Worm (Caenorhabditis elegans) whole organism, young adult: ENCODE data around the gene srlf-24.

Source experiments
- B0019.2 ChIP-seq: fragments of 200-800 bp; sonication (Bioruptor generic); conservative IDR thresholded peaks from 2 replicates; pipeline ENCODE4 v1.3.6; 2022; ENCODE audit warnings: missing genetic modification reagents, missing genetic modification characterization, missing compliant biosample characterization
- B0035.1 ChIP-seq: sonication (generic microtip); optimal IDR thresholded peaks from 2 replicates; lab custom pipeline; 2016; ENCODE audit warnings: missing genetic modification characterization, mild to moderate bottlenecking, missing compliant biosample characterization, missing genotype, missing genetic modification reagents
- C06A6.2 ChIP-seq: fragments of 200-800 bp; sonication (Bioruptor generic); conservative IDR thresholded peaks from 2 replicates; pipeline ENCODE4 v1.3.6; 2022; ENCODE audit warnings: missing genetic modification characterization, missing compliant biosample characterization
- C17E4.6 ChIP-seq: fragments of 200-800 bp; sonication (Bioruptor generic); IDR thresholded peaks from 2 replicates; pipeline ENCODE4 v1.3.6; 2022; ENCODE audit warnings: missing genetic modification reagents, missing genetic modification characterization, missing compliant biosample characterization
- F23B12.7 ChIP-seq: sonication (generic microtip); optimal IDR thresholded peaks from 2 replicates; lab custom pipeline; 2017; ENCODE audit warnings: missing genetic modification characterization, mild to moderate bottlenecking, missing compliant biosample characterization, antibody characterized with exemption, moderate library complexity; ENCODE audit not compliant: insufficient read depth
- F33H1.4 ChIP-seq: fragments of 200-800 bp; sonication (Bioruptor generic); IDR thresholded peaks from 2 replicates; pipeline ENCODE4 v1.3.6; 2022; ENCODE audit warnings: missing genetic modification reagents, missing genetic modification characterization, missing compliant biosample characterization
- F39B2.1 ChIP-seq: fragments of 200-800 bp; sonication (Bioruptor generic); IDR thresholded peaks from 2 replicates; pipeline ENCODE4 v1.3.6; 2022; ENCODE audit warnings: missing genetic modification reagents, missing genetic modification characterization, missing compliant biosample characterization
- F57C9.4 ChIP-seq: sonication (generic microtip); optimal IDR thresholded peaks from 2 replicates; lab custom pipeline; 2017; ENCODE audit warnings: mild to moderate bottlenecking, missing genetic modification characterization, missing compliant biosample characterization
- K11D2.4 ChIP-seq: fragments of 200-800 bp; sonication (Bioruptor generic); IDR thresholded peaks from 2 replicates; pipeline ENCODE4 v1.3.6; 2022; ENCODE audit warnings: missing genetic modification reagents, missing genetic modification characterization, missing compliant biosample characterization
- K12H6.12 ChIP-seq: fragments of 200-800 bp; sonication (Bioruptor generic); optimal IDR thresholded peaks from 2 replicates; lab custom pipeline; 2018; ENCODE audit warnings: mild to moderate bottlenecking, missing genetic modification characterization, missing compliant biosample characterization
- T26A5.8 ChIP-seq: sonication (generic microtip); optimal IDR thresholded peaks from 2 replicates; lab custom pipeline; 2016; ENCODE audit warnings: missing genetic modification characterization, missing compliant biosample characterization
- Y56A3A.18 ChIP-seq: fragments of 200-800 bp; sonication (Bioruptor generic); IDR thresholded peaks from 2 replicates; pipeline ENCODE4 v1.3.6; 2022; ENCODE audit warnings: missing genetic modification reagents, missing genetic modification characterization, missing compliant biosample characterization
- aptf-3 ChIP-seq: fragments of 200-800 bp; sonication (Bioruptor generic); IDR thresholded peaks from 2 replicates; pipeline ENCODE4 v1.3.6; 2022; ENCODE audit warnings: missing genetic modification characterization, missing compliant biosample characterization
- athp-1 ChIP-seq: sonication (generic microtip); optimal IDR thresholded peaks from 2 replicates; lab custom pipeline; 2017; ENCODE audit warnings: mild to moderate bottlenecking, missing genetic modification characterization, missing compliant biosample characterization
- attf-3 ChIP-seq: fragments of 200-800 bp; sonication (Bioruptor generic); conservative IDR thresholded peaks from 2 replicates; pipeline ENCODE4 v1.3.6; 2022; ENCODE audit warnings: missing genetic modification reagents, missing genetic modification characterization, missing compliant biosample characterization
- bed-1 ChIP-seq: fragments of 200-800 bp; sonication (Bioruptor generic); IDR thresholded peaks from 2 replicates; pipeline ENCODE4 v1.3.6; 2022; ENCODE audit warnings: missing genetic modification reagents, missing genetic modification characterization, missing compliant biosample characterization
- cebp-1 ChIP-seq, 2 experiments: fragments of 200-800 bp in 1 of 2; sonication (Bioruptor generic) in 1 of 2; sonication (generic microtip) in 1 of 2; IDR thresholded peaks in 1 of 2; optimal IDR thresholded peaks in 1 of 2; 2 replicates each; pipeline versions ENCODE4 v1.3.6 to Lab custom; 2017 to 2022; ENCODE audit warnings: missing compliant biosample characterization in 2 of 2, missing genetic modification characterization in 2 of 2, mild to moderate bottlenecking in 1 of 2, missing genetic modification reagents in 1 of 2, moderate library complexity in 1 of 2
- ceh-91 ChIP-seq: fragments of 200-800 bp; sonication (Bioruptor generic); IDR thresholded peaks from 2 replicates; pipeline ENCODE4 v1.3.6; 2022; ENCODE audit warnings: missing genetic modification reagents, missing genetic modification characterization, missing compliant biosample characterization
- die-1 ChIP-seq: sonication (generic microtip); optimal IDR thresholded peaks from 2 replicates; lab custom pipeline; 2016; ENCODE audit warnings: missing genotype, mild to moderate bottlenecking, missing genetic modification characterization, missing compliant biosample characterization
- dox-1 ChIP-seq: fragments of 200-800 bp; sonication (Bioruptor generic); IDR thresholded peaks from 2 replicates; pipeline ENCODE4 v1.3.6; 2022; ENCODE audit warnings: missing genetic modification reagents, missing genetic modification characterization, missing compliant biosample characterization
- dpff-1 ChIP-seq: sonication (generic microtip); optimal IDR thresholded peaks from 2 replicates; lab custom pipeline; 2017; ENCODE audit warnings: mild to moderate bottlenecking, missing genetic modification characterization, missing compliant biosample characterization
- egrh-3 ChIP-seq: fragments of 200-800 bp; sonication (Bioruptor generic); IDR thresholded peaks from 2 replicates; pipeline ENCODE4 v1.3.6; 2022; ENCODE audit warnings: missing genetic modification reagents, missing genetic modification characterization, missing compliant biosample characterization
- ets-4 ChIP-seq: fragments of 200-800 bp; sonication (Bioruptor generic); optimal IDR thresholded peaks from 2 replicates; lab custom pipeline; 2018; ENCODE audit warnings: mild to moderate bottlenecking, missing genetic modification characterization, missing compliant biosample characterization
- him-1 ChIP-seq: sonication (generic microtip); optimal IDR thresholded peaks from 2 replicates; lab custom pipeline; 2016; ENCODE audit warnings: missing genotype, missing genetic modification reagents, missing genetic modification characterization, missing compliant biosample characterization
- hlh-12 ChIP-seq: sonication (generic microtip); optimal IDR thresholded peaks from 2 replicates; lab custom pipeline; 2016; ENCODE audit warnings: missing genetic modification characterization, missing compliant biosample characterization
- hmg-20 ChIP-seq: fragments of 200-800 bp; sonication (Bioruptor generic); IDR thresholded peaks from 2 replicates; pipeline ENCODE4 v1.3.6; 2022; ENCODE audit warnings: missing genetic modification reagents, missing genetic modification characterization, missing compliant biosample characterization
- hsf-1 ChIP-seq: fragments of 200-800 bp; sonication (Bioruptor generic); IDR thresholded peaks from 2 replicates; pipeline ENCODE4 v1.3.6; 2022; ENCODE audit warnings: missing genetic modification reagents, missing genetic modification characterization, missing compliant biosample characterization
- lin-26 ChIP-seq: fragments of 200-800 bp; sonication (Bioruptor generic); IDR thresholded peaks from 2 replicates; pipeline ENCODE4 v1.3.6; 2022; ENCODE audit warnings: missing genetic modification reagents, missing genetic modification characterization, missing compliant biosample characterization
- lin-40 ChIP-seq: sonication (generic microtip); optimal IDR thresholded peaks from 2 replicates; lab custom pipeline; 2016; ENCODE audit warnings: missing genetic modification characterization, mild to moderate bottlenecking, missing compliant biosample characterization, missing genotype, missing genetic modification reagents
- madf-6 ChIP-seq: fragments of 200-800 bp; sonication (Bioruptor generic); IDR thresholded peaks from 2 replicates; pipeline ENCODE4 v1.3.6; 2022; ENCODE audit warnings: missing genetic modification reagents, missing genetic modification characterization, missing compliant biosample characterization
- mel-28 ChIP-seq: sonication (generic microtip); optimal IDR thresholded peaks from 2 replicates; lab custom pipeline; 2016; ENCODE audit warnings: borderline replicate concordance, mild to moderate bottlenecking, missing genetic modification characterization, missing compliant biosample characterization
- mes-4 ChIP-seq: sonication (generic microtip); optimal IDR thresholded peaks from 2 replicates; lab custom pipeline; 2016; ENCODE audit warnings: missing genotype, missing genetic modification characterization, missing compliant biosample characterization
- mxl-1 ChIP-seq: sonication (generic microtip); optimal IDR thresholded peaks from 2 replicates; lab custom pipeline; 2016; ENCODE audit warnings: missing genetic modification characterization, missing compliant biosample characterization
- nfya-2 ChIP-seq: fragments of 200-800 bp; sonication (Bioruptor generic); IDR thresholded peaks from 2 replicates; pipeline ENCODE4 v1.3.6; 2022; ENCODE audit warnings: missing genetic modification reagents, missing genetic modification characterization, missing compliant biosample characterization
- nhr-179 ChIP-seq: sonication (generic microtip); optimal IDR thresholded peaks from 2 replicates; lab custom pipeline; 2016; ENCODE audit warnings: mild to moderate bottlenecking, missing genetic modification characterization, missing compliant biosample characterization
- nhr-27 ChIP-seq: fragments of 200-800 bp; sonication (Bioruptor generic); optimal IDR thresholded peaks from 2 replicates; lab custom pipeline; 2018; ENCODE audit warnings: mild to moderate bottlenecking, missing genetic modification characterization, moderate library complexity, missing compliant biosample characterization
- nhr-80 ChIP-seq: sonication (generic microtip); optimal IDR thresholded peaks from 2 replicates; lab custom pipeline; 2016; ENCODE audit warnings: missing genetic modification characterization, missing compliant biosample characterization
- pbrm-1 ChIP-seq: fragments of 200-800 bp; sonication (Bioruptor generic); IDR thresholded peaks from 2 replicates; pipeline ENCODE4 v1.3.6; 2022; ENCODE audit warnings: missing genetic modification reagents, missing genetic modification characterization, missing compliant biosample characterization
- rec-8 ChIP-seq, 2 experiments: sonication (generic microtip); optimal IDR thresholded peaks; 2 replicates each; lab custom pipeline; 2016; ENCODE audit warnings: mild to moderate bottlenecking in 2 of 2, missing genetic modification characterization in 2 of 2, missing genetic modification reagents in 2 of 2, missing genotype in 2 of 2, missing biosample characterization in 1 of 2, missing compliant biosample characterization in 1 of 2, moderate library complexity in 1 of 2
- rpc-1 ChIP-seq, 2 experiments: fragments of 150-350 bp in 1 of 2; sonication (generic microtip) in 1 of 2; optimal IDR thresholded peaks; 2 replicates each; lab custom pipeline; 2014 to 2018; ENCODE audit warnings: missing biosample characterization in 1 of 2, missing genetic modification characterization in 1 of 2, missing genetic modification reagents in 1 of 2, missing genotype in 1 of 2
- sea-2 ChIP-seq: fragments of 200-800 bp; sonication (Bioruptor generic); IDR thresholded peaks from 2 replicates; pipeline ENCODE4 v1.3.6; 2022; ENCODE audit warnings: missing genetic modification characterization, missing compliant biosample characterization
- snpc-4 ChIP-seq, 5 experiments: fragments of 150-350 bp in 1 of 5; sonication (generic microtip) in 4 of 5; optimal IDR thresholded peaks; 2 replicates each; lab custom pipeline; 2014 to 2018; ENCODE audit warnings: missing genetic modification characterization in 5 of 5, missing biosample characterization in 3 of 5, antibody characterized with exemption in 2 of 5, mild to moderate bottlenecking in 2 of 5, missing compliant biosample characterization in 2 of 5, missing genotype in 2 of 5, moderate library complexity in 2 of 5, missing genetic modification reagents in 1 of 5
- somi-1 ChIP-seq: fragments of 200-800 bp; sonication (Bioruptor generic); optimal IDR thresholded peaks from 2 replicates; lab custom pipeline; 2018; ENCODE audit warnings: mild to moderate bottlenecking, missing genetic modification characterization, missing compliant biosample characterization
- tlf-1 ChIP-seq: fragments of 200-800 bp; sonication (Bioruptor generic); optimal IDR thresholded peaks from 2 replicates; lab custom pipeline; 2018; ENCODE audit warnings: mild to moderate bottlenecking, missing genetic modification characterization, missing compliant biosample characterization
- unc-62 ChIP-seq: fragments of 150-350 bp; optimal IDR thresholded peaks from 2 replicates; lab custom pipeline; 2014; ENCODE audit warnings: missing biosample characterization, missing genetic modification reagents, missing genetic modification characterization
- zfh-2 ChIP-seq: fragments of 200-800 bp; sonication (Bioruptor generic); conservative IDR thresholded peaks from 2 replicates; pipeline ENCODE4 v1.3.6; 2022; ENCODE audit warnings: missing genetic modification reagents, missing genetic modification characterization, missing compliant biosample characterization
- ztf-28 ChIP-seq: fragments of 200-800 bp; sonication (Bioruptor generic); IDR thresholded peaks from 2 replicates; pipeline ENCODE4 v1.3.6; 2022; ENCODE audit warnings: missing genetic modification reagents, missing genetic modification characterization, missing compliant biosample characterization
- ztf-3 ChIP-seq: fragments of 200-800 bp; sonication (Bioruptor generic); optimal IDR thresholded peaks from 2 replicates; lab custom pipeline; 2018; ENCODE audit warnings: mild to moderate bottlenecking, missing genetic modification characterization, missing compliant biosample characterization

srlf-24 gene

DNA sequence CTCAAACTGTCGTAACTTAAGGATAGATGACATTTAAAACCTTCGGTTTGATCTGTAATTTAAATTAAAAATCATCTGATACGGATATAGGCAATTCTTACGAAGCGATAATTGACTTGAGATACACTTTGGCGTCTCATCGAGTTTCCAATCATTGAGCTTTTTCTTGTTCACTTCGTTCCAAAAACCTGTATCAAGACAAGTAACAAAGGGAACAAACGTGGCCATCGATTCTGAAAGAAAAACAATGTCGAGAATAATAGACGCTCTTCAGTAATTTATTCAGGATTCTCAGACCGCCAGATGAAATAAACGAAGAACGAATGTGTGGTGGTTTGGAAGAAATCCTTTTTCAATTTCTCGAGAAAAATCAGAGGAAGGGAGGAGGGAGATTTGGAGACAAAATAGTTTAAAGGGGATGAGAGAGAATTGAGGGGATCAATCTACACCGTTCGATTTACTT, 24.8 kb downstream of the srlf-24 start, which contains the start of gene atg-7 (continued):
- TF ChIP-seq hsf-1 (0 out of 2 replicates have a peak, but pooled peaks have one; percentile 58), egrh-3 (GFP tag; lab: Robert Waterston, UW) (no peak), K11D2.4 (no peak), unc-62 (GFP tag; lab: Kevin White, UChicago) (no peak), mes-4 (no peak), ceh-91 (GFP tag; lab: Robert Waterston, UW) (no peak), snpc-4 (GFP tag; optimal IDR thresholded peaks at IDR 0.05; lab: Kevin White, UChicago) (no peak), snpc-4 (tag; optimal IDR thresholded peaks at IDR 0.05; lab: Kevin White, UChicago) (peak in 2 of 4 experiments; percentile 37 to 41), lin-40 (tag; lab: Kevin White, UChicago) (peak; percentile 14), C17E4.6 (GFP tag; lab: Robert Waterston, UW) (no peak), zfh-2 (GFP tag; lab: Robert Waterston, UW) (no peak), dpff-1 (tag; lab: Kevin White, UChicago) (no peak), F57C9.4 (no peak), K12H6.12 (tag; lab: Kevin White, UChicago) (no peak), cebp-1 (GFP tag; IDR thresholded peaks at IDR 0.05; lab: Robert Waterston, UW) (no peak), cebp-1 (tag; optimal IDR thresholded peaks at IDR 0.05; lab: Kevin White, UChicago) (peak; percentile 40), C06A6.2 (GFP tag; lab: Robert Waterston, UW) (no peak), ztf-3 (GFP tag; lab: Kevin White, UChicago) (no peak), hmg-20 (peak; percentile 4; the same call in 1 of the 2 replicates), tlf-1 (GFP tag; lab: Kevin White, UChicago) (peak; percentile 70), mel-28 (tag; lab: Kevin White, UChicago) (no peak), sea-2 (no peak), rec-8 (tag; optimal IDR thresholded peaks at IDR 0.05; lab: Kevin White, UChicago) (peak in 1 of 2 experiments; percentile 8), pbrm-1 (no peak), B0035.1 (tag; lab: Kevin White, UChicago) (no peak), ztf-28 (GFP tag; lab: Robert Waterston, UW) (no peak), bed-1 (GFP tag; lab: Robert Waterston, UW) (no peak), ets-4 (no peak), B0019.2 (GFP tag; lab: Robert Waterston, UW) (no peak), nfya-2 (GFP tag; lab: Robert Waterston, UW) (no peak), dox-1 (GFP tag; lab: Robert Waterston, UW) (no peak), die-1 (peak; percentile 20), athp-1 (peak; percentile 35), Y56A3A.18 (GFP tag; lab: Robert Waterston, UW) (0 out of 2 replicates have a peak, but pooled peaks have one; percentile 18), F33H1.4 (GFP tag; lab: Robert Waterston, UW) (no peak), rpc-1 (optimal IDR thresholded peaks at IDR 0.05; lab: Kevin White, UChicago) (no peak), rpc-1 (tag; optimal IDR thresholded peaks at IDR 0.05; lab: Kevin White, UChicago) (no peak), somi-1 (GFP tag; lab: Kevin White, UChicago) (peak; percentile 12), nhr-179 (no peak), mxl-1 (tag; lab: Kevin White, UChicago) (no peak), nhr-27 (tag; lab: Kevin White, UChicago) (no peak), nhr-80 (no peak), madf-6 (GFP tag; lab: Robert Waterston, UW) (peak; percentile 39), F39B2.1 (no peak), T26A5.8 (no peak), attf-3 (GFP tag; lab: Robert Waterston, UW) (no peak), lin-26 (GFP tag; lab: Robert Waterston, UW) (no peak), hlh-12 (tag; lab: Kevin White, UChicago) (no peak), aptf-3 (GFP tag; lab: Robert Waterston, UW) (no peak), him-1 (peak; percentile 8), F23B12.7 (tag; lab: Kevin White, UChicago) (no peak)
